Fruit fly (Drosophila melanogaster) whole organism, prepupa: ENCODE results near the gene CG8301.
A peak's percentile ranks its signal among the peaks of the same experiment; 100 is the strongest.

ENCODE experiments used
- Blimp-1 ChIP-seq: fragments of 200-800 bp; sonication (Bioruptor generic); optimal IDR thresholded peaks from 3 replicates; lab custom pipeline; 2017; ENCODE audit warnings: missing biosample characterization, missing genetic modification characterization, mild to moderate bottlenecking, moderate library complexity, missing genetic modification reagents
- CG10631 ChIP-seq: fragments of 200-800 bp; sonication (Bioruptor generic); optimal IDR thresholded peaks from 2 replicates; lab custom pipeline; 2016; ENCODE audit warnings: missing biosample characterization, missing genetic modification characterization
- CG11294 ChIP-seq: fragments of 200-800 bp; sonication (Bioruptor generic); IDR thresholded peaks from 2 replicates; pipeline ENCODE4 v1.3.6; 2022; ENCODE audit warnings: missing biosample characterization, missing genetic modification characterization
- CG11902 ChIP-seq: fragments of 200-800 bp; sonication (Bioruptor generic); optimal IDR thresholded peaks from 3 replicates; lab custom pipeline; 2016; ENCODE audit warnings: missing biosample characterization, missing genetic modification characterization
- CG15336 ChIP-seq: fragments of 200-800 bp; sonication (Bioruptor generic); IDR thresholded peaks from 2 replicates; pipeline ENCODE4 v1.3.6; 2022; ENCODE audit warnings: missing biosample characterization, missing genetic modification characterization
- CG1621 ChIP-seq: fragments of 200-800 bp; sonication (Bioruptor generic); optimal IDR thresholded peaks from 3 replicates; lab custom pipeline; 2018; ENCODE audit warnings: missing biosample characterization, mild to moderate bottlenecking, missing genetic modification characterization
- CG16779 ChIP-seq: fragments of 200-800 bp; sonication (Bioruptor generic); optimal IDR thresholded peaks from 3 replicates; lab custom pipeline; 2017; ENCODE audit warnings: missing biosample characterization, mild to moderate bottlenecking, missing genetic modification characterization
- CG3032 ChIP-seq: fragments of 200-800 bp; optimal IDR thresholded peaks from 2 replicates; lab custom pipeline; 2019; ENCODE audit warnings: missing biosample characterization, mild to moderate bottlenecking, missing genetic modification characterization, moderate library complexity
- CG4318 ChIP-seq: fragments of 200-800 bp; sonication (Bioruptor generic); optimal IDR thresholded peaks from 3 replicates; lab custom pipeline; 2017; ENCODE audit warnings: missing biosample characterization, mild to moderate bottlenecking, missing genetic modification characterization
- CG6163 ChIP-seq: fragments of 200-800 bp; sonication (Bioruptor generic); IDR thresholded peaks from 3 replicates; pipeline ENCODE4 v1.3.6; 2022; ENCODE audit warnings: missing biosample characterization, missing genetic modification characterization
- CG6276 ChIP-seq: fragments of 200-800 bp; sonication (Bioruptor generic); optimal IDR thresholded peaks from 2 replicates; lab custom pipeline; 2017; ENCODE audit warnings: missing biosample characterization, mild to moderate bottlenecking, missing genetic modification characterization
- CG6792 ChIP-seq: fragments of 200-800 bp; sonication (Bioruptor generic); optimal IDR thresholded peaks from 3 replicates; lab custom pipeline; 2016; ENCODE audit warnings: missing biosample characterization, missing genetic modification characterization
- CG6854 ChIP-seq: fragments of 200-800 bp; sonication (Bioruptor generic); optimal IDR thresholded peaks from 2 replicates; lab custom pipeline; 2017; ENCODE audit warnings: missing biosample characterization, mild to moderate bottlenecking, missing genetic modification characterization
- CG7368 ChIP-seq: fragments of 200-800 bp; sonication (Bioruptor generic); optimal IDR thresholded peaks from 3 replicates; lab custom pipeline; 2016; ENCODE audit warnings: missing biosample characterization, missing genetic modification characterization
- CG8119 ChIP-seq: fragments of 200-800 bp; sonication (Bioruptor generic); IDR thresholded peaks from 3 replicates; pipeline ENCODE4 v1.3.6; 2022; ENCODE audit warnings: missing biosample characterization, missing genetic modification characterization
- CG9139 ChIP-seq: fragments of 200-800 bp; sonication (Bioruptor generic); optimal IDR thresholded peaks from 3 replicates; lab custom pipeline; 2017; ENCODE audit warnings: missing biosample characterization, mild to moderate bottlenecking, missing genetic modification characterization
- Eip75B ChIP-seq: fragments of 200-800 bp; sonication (Bioruptor generic); optimal IDR thresholded peaks from 3 replicates; lab custom pipeline; 2016; ENCODE audit warnings: missing biosample characterization, missing genetic modification characterization
- Eip78C ChIP-seq: fragments of 200-800 bp; sonication (Bioruptor generic); peaks from one replicate; lab custom pipeline; 2016; ENCODE audit warnings: missing biosample characterization, missing genetic modification characterization
- Eip93F ChIP-seq: fragments of 200-800 bp; sonication (Bioruptor generic); optimal IDR thresholded peaks from 2 replicates; lab custom pipeline; 2016; ENCODE audit warnings: missing biosample characterization, mild to moderate bottlenecking, missing genetic modification characterization
- Ets21C ChIP-seq: fragments of 200-800 bp; sonication (Bioruptor generic); optimal IDR thresholded peaks from 3 replicates; lab custom pipeline; 2016; ENCODE audit warnings: missing biosample characterization, missing genetic modification characterization
- Hr38 ChIP-seq: sonication (Bioruptor generic); optimal IDR thresholded peaks from 2 replicates; lab custom pipeline; 2016; ENCODE audit warnings: missing biosample characterization, missing genetic modification characterization
- Lpt ChIP-seq: fragments of 200-800 bp; sonication (Bioruptor generic); optimal IDR thresholded peaks from 3 replicates; lab custom pipeline; 2016; ENCODE audit warnings: missing biosample characterization, missing genetic modification characterization
- Met ChIP-seq: fragments of 200-800 bp; sonication (Bioruptor generic); optimal IDR thresholded peaks from 3 replicates; lab custom pipeline; 2016; ENCODE audit warnings: missing biosample characterization, missing genetic modification characterization
- Smox ChIP-seq: fragments of 200-800 bp; sonication (Bioruptor generic); optimal IDR thresholded peaks from 3 replicates; lab custom pipeline; 2016; ENCODE audit warnings: missing biosample characterization, missing genetic modification characterization
- Sox102F ChIP-seq: fragments of 200-800 bp; sonication (Bioruptor generic); optimal IDR thresholded peaks from 2 replicates; lab custom pipeline; 2016; ENCODE audit warnings: missing biosample characterization, mild to moderate bottlenecking, missing genetic modification characterization
- Sox14 ChIP-seq: fragments of 200-800 bp; sonication (Bioruptor generic); optimal IDR thresholded peaks from 3 replicates; lab custom pipeline; 2016; ENCODE audit warnings: missing biosample characterization, missing genetic modification characterization
- Sox15 ChIP-seq: fragments of 200-800 bp; sonication (Bioruptor generic); optimal IDR thresholded peaks from 3 replicates; lab custom pipeline; 2016; ENCODE audit warnings: missing biosample characterization, missing genetic modification characterization
- achi ChIP-seq: fragments of 200-800 bp; sonication (Bioruptor generic); optimal IDR thresholded peaks from 3 replicates; lab custom pipeline; 2016; ENCODE audit warnings: missing biosample characterization, missing genetic modification characterization
- dac ChIP-seq: fragments of 200-800 bp; sonication (Bioruptor generic); optimal IDR thresholded peaks from 2 replicates; lab custom pipeline; 2017; ENCODE audit warnings: missing biosample characterization, mild to moderate bottlenecking, missing genetic modification characterization
- dsx ChIP-seq: fragments of 200-800 bp; optimal IDR thresholded peaks from 3 replicates; lab custom pipeline; 2019; ENCODE audit warnings: missing biosample characterization, mild to moderate bottlenecking, missing genetic modification characterization, moderate library complexity; ENCODE audit not compliant: poor library complexity, severe bottlenecking
- eg ChIP-seq: fragments of 200-800 bp; sonication (Bioruptor generic); IDR thresholded peaks from 3 replicates; pipeline ENCODE4 v1.3.6; 2022; ENCODE audit warnings: missing biosample characterization, missing genetic modification characterization
- esn ChIP-seq: fragments of 200-800 bp; sonication (Bioruptor generic); optimal IDR thresholded peaks from 2 replicates; lab custom pipeline; 2016; ENCODE audit warnings: missing biosample characterization, mild to moderate bottlenecking, missing genetic modification characterization, moderate library complexity
- fd85E ChIP-seq: fragments of 200-800 bp; sonication (Bioruptor generic); optimal IDR thresholded peaks from 3 replicates; lab custom pipeline; 2016; ENCODE audit warnings: missing biosample characterization, missing genetic modification characterization
- fkh ChIP-seq: fragments of 200-800 bp; sonication (Bioruptor generic); optimal IDR thresholded peaks from 3 replicates; lab custom pipeline; 2017; ENCODE audit warnings: missing biosample characterization, mild to moderate bottlenecking, missing genetic modification characterization, moderate library complexity
- net ChIP-seq: fragments of 200-800 bp; sonication (Bioruptor generic); optimal IDR thresholded peaks from 3 replicates; lab custom pipeline; 2016; ENCODE audit warnings: missing biosample characterization, missing genetic modification characterization
- spab ChIP-seq: fragments of 200-800 bp; sonication (Bioruptor generic); optimal IDR thresholded peaks from 2 replicates; lab custom pipeline; 2017; ENCODE audit warnings: missing biosample characterization, mild to moderate bottlenecking, missing genetic modification characterization, missing genetic modification reagents
- svp ChIP-seq: fragments of 200-800 bp; sonication (Bioruptor generic); peaks from one replicate; lab custom pipeline; 2016; ENCODE audit warnings: missing biosample characterization, missing genetic modification characterization
- topi ChIP-seq: fragments of 200-800 bp; sonication (Bioruptor generic); optimal IDR thresholded peaks from 3 replicates; lab custom pipeline; 2016; ENCODE audit warnings: missing biosample characterization, missing genetic modification characterization
- vri ChIP-seq: fragments of 200-800 bp; sonication (Bioruptor generic); optimal IDR thresholded peaks from 3 replicates; lab custom pipeline; 2016; ENCODE audit warnings: missing biosample characterization, mild to moderate bottlenecking, missing genetic modification characterization

Gene CG8301

DNA sequence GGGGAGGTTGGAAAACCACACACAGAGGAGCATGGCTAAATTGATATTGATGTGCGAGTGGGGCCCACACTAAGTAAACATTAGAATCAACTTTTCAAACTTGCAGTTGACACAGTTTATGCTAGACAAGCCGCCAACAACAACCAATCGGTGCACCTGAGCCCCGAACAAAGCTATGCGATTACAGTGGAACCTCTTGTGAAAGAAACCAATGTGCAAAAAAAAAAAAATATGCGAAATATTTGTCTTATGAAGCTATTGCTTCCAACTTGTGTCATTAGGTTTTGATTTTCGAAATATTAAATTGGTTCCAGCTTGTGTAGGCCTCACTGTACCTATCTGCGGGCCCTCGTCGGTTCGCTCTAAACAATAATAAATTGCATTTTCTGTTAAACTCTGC, 37.2 kb downstream of the CG8301 start (continued):
- peak; percentile 1 for TF ChIP-seq CG9139 (GFP tag; lab: Kevin White, UChicago)
- TF ChIP-seq topi = peak; percentile 46
- peak; percentile 94 for TF ChIP-seq Eip78C
- peak; percentile 43 for TF ChIP-seq CG7368 (GFP tag; lab: Kevin White, UChicago)
- TF ChIP-seq CG11294 = peak; percentile 90
- peak; percentile 41 for TF ChIP-seq CG6792 (GFP tag; lab: Kevin White, UChicago)
- TF ChIP-seq Hr38 (GFP tag; lab: Kevin White, UChicago) = no peak
- TF ChIP-seq CG11902 (GFP tag; lab: Kevin White, UChicago) = peak; percentile 62
- no peak for TF ChIP-seq fd85E (GFP tag; lab: Kevin White, UChicago)
- no peak for TF ChIP-seq Eip93F (GFP tag; lab: Kevin White, UChicago)
- TF ChIP-seq CG6854 (GFP tag; lab: Kevin White, UChicago) = no peak
- peak; percentile 21 for TF ChIP-seq spab (GFP tag; lab: Kevin White, UChicago)
- no peak for TF ChIP-seq Smox (GFP tag; lab: Kevin White, UChicago)
- peak; percentile 38 for TF ChIP-seq Eip75B
- peak; percentile 9 for TF ChIP-seq Sox102F (GFP tag; lab: Kevin White, UChicago)
- TF ChIP-seq Met (GFP tag; lab: Kevin White, UChicago) = peak; percentile 37

DNA sequence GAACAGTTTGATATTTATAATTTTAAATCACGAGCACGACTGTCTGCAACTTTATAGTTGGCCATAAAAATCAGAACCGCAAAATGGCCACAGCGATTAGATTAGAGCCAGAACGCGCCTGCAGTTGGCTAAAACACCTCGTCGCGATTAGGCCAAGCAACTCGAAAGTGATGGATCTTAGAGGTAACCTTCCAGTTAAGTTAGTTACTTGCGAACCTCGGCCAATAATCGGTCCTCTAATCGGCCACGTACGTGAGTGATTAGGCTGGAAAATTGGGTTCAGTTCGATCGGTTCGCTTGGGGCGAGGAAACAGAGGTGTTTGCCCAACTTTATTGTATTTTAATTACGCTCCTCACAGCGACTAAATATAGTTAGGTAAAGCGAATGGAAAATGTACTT, 39.2 kb downstream of the CG8301 start:
- no peak for TF ChIP-seq Ets21C (GFP tag; lab: Kevin White, UChicago)
- TF ChIP-seq Lpt (GFP tag; lab: Kevin White, UChicago) = no peak
- no peak for TF ChIP-seq Blimp-1 (GFP tag; lab: Kevin White, UChicago)
- TF ChIP-seq fkh (GFP tag; lab: Kevin White, UChicago) = no peak
- no peak for TF ChIP-seq CG3032 (tag; lab: Kevin White, UChicago)
- TF ChIP-seq svp = no peak
- TF ChIP-seq CG8119 (GFP tag; lab: Robert Waterston, UW) = no peak
- TF ChIP-seq CG4318 (GFP tag; lab: Kevin White, UChicago) = no peak
- no peak for TF ChIP-seq CG10631 (GFP tag; lab: Kevin White, UChicago)
- TF ChIP-seq Sox102F (GFP tag; lab: Kevin White, UChicago) = no peak
- no peak for TF ChIP-seq net (GFP tag; lab: Kevin White, UChicago)
- no peak for TF ChIP-seq CG15336 (GFP tag; lab: Robert Waterston, UW)
- no peak for TF ChIP-seq CG16779
- TF ChIP-seq CG6163 (GFP tag; lab: Robert Waterston, UW) = no peak
- TF ChIP-seq dsx (GFP tag; lab: Kevin White, UChicago) = no peak
- no peak for TF ChIP-seq achi
- no peak for TF ChIP-seq dac
- TF ChIP-seq, all 60 proteins: peak for 0

DNA sequence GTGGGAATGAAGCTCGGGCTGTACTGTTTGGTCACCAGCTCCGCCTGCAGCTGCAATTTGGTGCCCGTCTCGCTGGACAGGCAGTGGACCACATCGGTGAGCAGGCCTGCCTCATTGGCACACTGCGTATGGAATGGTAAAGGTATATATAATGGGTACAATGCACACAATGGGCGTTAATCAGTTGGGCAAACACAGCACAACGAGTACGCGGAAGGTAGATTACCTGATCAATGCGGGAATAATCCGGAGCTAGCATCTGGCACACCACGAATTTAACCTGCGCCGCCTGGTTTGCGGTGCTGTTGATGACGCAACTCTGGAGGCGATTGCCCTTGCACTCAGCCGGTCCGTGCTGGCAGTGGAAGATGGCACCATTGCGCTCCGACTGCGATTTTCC, 44.3 kb downstream of the CG8301 start:
- TF ChIP-seq CG7368 (GFP tag; lab: Kevin White, UChicago) (no peak), eg (GFP tag; lab: Robert Waterston, UW) (no peak), dac (no peak), Sox15 (GFP tag; lab: Kevin White, UChicago) (no peak), fkh (GFP tag; lab: Kevin White, UChicago) (peak; percentile 17), CG6163 (GFP tag; lab: Robert Waterston, UW) (peak; percentile 31; the same call in 1 of the 3 replicates), topi (no peak), CG6276 (GFP tag; lab: Kevin White, UChicago) (no peak), Met (GFP tag; lab: Kevin White, UChicago) (no peak), spab (GFP tag; lab: Kevin White, UChicago) (no peak), vri (GFP tag; lab: Kevin White, UChicago) (peak; percentile 52), CG1621 (tag; lab: Kevin White, UChicago) (peak; percentile 56), Eip78C (no peak), CG11294 (no peak), esn (GFP tag; lab: Kevin White, UChicago) (no peak), CG6854 (GFP tag; lab: Kevin White, UChicago) (no peak), Sox14 (GFP tag; lab: Kevin White, UChicago) (no peak), CG15336 (GFP tag; lab: Robert Waterston, UW) (0 out of 2 replicates have a peak, but pooled peaks have one; percentile 22)
